Worm (Caenorhabditis elegans) whole organism, young adult: ENCODE data around the gene Y116A8B.1.

Experiments used
- Y53G8AR.9 ChIP-seq: fragments of 200-800 bp; sonication (Bioruptor generic); conservative IDR thresholded peaks from 2 replicates; pipeline ENCODE4 v1.3.6; 2022; ENCODE audit warnings: missing genetic modification reagents, missing genetic modification characterization, missing compliant biosample characterization
- Y95B8A.8 ChIP-seq: fragments of 200-800 bp; sonication (Bioruptor generic); IDR thresholded peaks from 2 replicates; pipeline ENCODE4 v1.3.6; 2022; ENCODE audit warnings: missing genetic modification reagents, missing genetic modification characterization, missing compliant biosample characterization
- ama-1 ChIP-seq, 3 experiments: fragments of 150-350 bp in 1 of 3; sonication (generic microtip) in 2 of 3; optimal IDR thresholded peaks; 2 replicates each; lab custom pipeline; 2014 to 2018; ENCODE audit warnings: missing biosample characterization in 2 of 3, missing genetic modification characterization in 2 of 3, missing genetic modification reagents in 2 of 3
- ets-4 ChIP-seq: fragments of 200-800 bp; sonication (Bioruptor generic); optimal IDR thresholded peaks from 2 replicates; lab custom pipeline; 2018; ENCODE audit warnings: mild to moderate bottlenecking, missing genetic modification characterization, missing compliant biosample characterization
- lin-40 ChIP-seq: sonication (generic microtip); optimal IDR thresholded peaks from 2 replicates; lab custom pipeline; 2016; ENCODE audit warnings: missing genetic modification characterization, mild to moderate bottlenecking, missing compliant biosample characterization, missing genotype, missing genetic modification reagents
- nfya-1 ChIP-seq: sonication (generic microtip); optimal IDR thresholded peaks from 2 replicates; lab custom pipeline; 2017; ENCODE audit warnings: antibody characterized with exemption, missing compliant biosample characterization, missing genetic modification characterization, borderline replicate concordance; ENCODE audit not compliant: insufficient read depth
- pha-4 ChIP-seq: fragments of 150-350 bp; sonication (generic microtip); optimal IDR thresholded peaks from 2 replicates; lab custom pipeline; 2014; ENCODE audit warnings: missing biosample characterization, missing genetic modification reagents, missing genetic modification characterization
- tlf-1 ChIP-seq: fragments of 200-800 bp; sonication (Bioruptor generic); optimal IDR thresholded peaks from 2 replicates; lab custom pipeline; 2018; ENCODE audit warnings: mild to moderate bottlenecking, missing genetic modification characterization, missing compliant biosample characterization
- unc-130 ChIP-seq: sonication (generic microtip); optimal IDR thresholded peaks from 2 replicates; lab custom pipeline; 2016; ENCODE audit warnings: missing genetic modification reagents, missing genetic modification characterization, missing compliant biosample characterization

DNA sequence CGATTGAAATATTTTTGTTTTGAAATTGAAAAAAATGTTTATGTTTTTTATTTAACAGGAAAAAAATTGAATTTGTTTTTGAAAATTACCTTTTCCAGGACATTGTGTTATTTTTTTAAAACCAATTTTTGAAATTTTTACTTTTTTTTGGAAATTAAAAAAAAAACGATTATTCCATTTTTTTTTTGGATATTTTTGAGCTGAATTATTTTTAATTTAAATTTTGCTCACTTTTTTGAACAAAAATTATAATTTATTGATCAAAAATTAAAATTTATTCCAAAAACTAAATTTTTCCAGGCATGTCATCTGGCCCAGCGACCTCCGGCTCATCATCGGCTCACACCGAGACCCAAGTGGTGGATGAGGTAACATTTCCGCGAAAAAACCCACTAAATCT lies 38.9 kb downstream of the Y116A8B.1 start, which contains the start of gene gtf-2E1:
- TF ChIP-seq Y53G8AR.9 (GFP tag; lab: Robert Waterston, UW) (no peak), unc-130 (GFP tag; lab: Kevin White, UChicago) (no peak), ama-1 (optimal IDR thresholded peaks at IDR 0.05; lab: Kevin White, UChicago) (no peak), ama-1 (GFP tag; optimal IDR thresholded peaks at IDR 0.05; lab: Kevin White, UChicago) (no peak), ets-4 (GFP tag; lab: Kevin White, UChicago) (no peak), pha-4 (tag; lab: Kevin White, UChicago) (no peak), tlf-1 (GFP tag; lab: Kevin White, UChicago) (no peak), lin-40 (no peak), nfya-1 (tag; lab: Kevin White, UChicago) (no peak), Y95B8A.8 (GFP tag; lab: Robert Waterston, UW) (no peak)
